Worm (Caenorhabditis elegans) whole organism, L1 larva: ENCODE results near the gene rha-1.

Experiments used
- C04F5.9 ChIP-seq: sonication (generic microtip); optimal IDR thresholded peaks from 2 replicates; lab custom pipeline; 2016; ENCODE audit warnings: missing genetic modification characterization, missing compliant biosample characterization
- C34B4.2 ChIP-seq: sonication (generic microtip); optimal IDR thresholded peaks from 2 replicates; lab custom pipeline; 2017; ENCODE audit warnings: mild to moderate bottlenecking, missing genetic modification characterization, missing compliant biosample characterization
- alr-1 ChIP-seq: fragments of 200-800 bp; sonication (Bioruptor generic); optimal IDR thresholded peaks from 2 replicates; lab custom pipeline; 2018; ENCODE audit warnings: borderline replicate concordance, mild to moderate bottlenecking, missing genetic modification characterization, missing compliant biosample characterization
- blmp-1 ChIP-seq: fragments of 150-350 bp; optimal IDR thresholded peaks from 2 replicates; lab custom pipeline; 2014; ENCODE audit warnings: missing biosample characterization, missing genetic modification characterization
- ceh-82 ChIP-seq, 3 experiments: fragments of 150-350 bp in 1 of 3; sonication (generic microtip) in 2 of 3; optimal IDR thresholded peaks; 2 replicates each; lab custom pipeline; 2014 to 2017; ENCODE audit warnings: missing biosample characterization in 3 of 3, missing genetic modification characterization in 3 of 3
- ceh-90 ChIP-seq: sonication (generic microtip); optimal IDR thresholded peaks from 2 replicates; lab custom pipeline; 2016; ENCODE audit warnings: missing genetic modification characterization, missing compliant biosample characterization
- ces-1 ChIP-seq: fragments of 150-350 bp; optimal IDR thresholded peaks from 2 replicates; lab custom pipeline; 2014; ENCODE audit warnings: missing biosample characterization, missing genetic modification reagents, missing genetic modification characterization
- efl-1 ChIP-seq, 4 experiments: fragments of 150-350 bp; optimal IDR thresholded peaks in 3 of 4; peaks in 1 of 4; 1 replicate in 1 of 4; 2 replicates in 3 of 4; lab custom pipeline; 2014; ENCODE audit warnings: missing biosample characterization in 2 of 4, missing genetic modification characterization in 2 of 4, missing genetic modification reagents in 2 of 4
- efl-3 ChIP-seq: fragments of 200-800 bp; sonication (Bioruptor generic); optimal IDR thresholded peaks from 2 replicates; lab custom pipeline; 2018; ENCODE audit warnings: mild to moderate bottlenecking, missing genetic modification characterization, missing compliant biosample characterization
- egl-13 ChIP-seq: sonication (generic microtip); optimal IDR thresholded peaks from 2 replicates; lab custom pipeline; 2016; ENCODE audit warnings: missing genotype, missing genetic modification reagents, missing genetic modification characterization, missing compliant biosample characterization
- egl-27 ChIP-seq, 2 experiments: fragments of 150-350 bp in 1 of 2; sonication (generic microtip); optimal IDR thresholded peaks; 3 replicates each; lab custom pipeline; 2017 to 2018; ENCODE audit warnings: missing biosample characterization in 2 of 2, missing genetic modification characterization in 2 of 2, missing genetic modification reagents in 2 of 2
- elt-3 ChIP-seq, 6 experiments: fragments of 150-350 bp in 1 of 6; sonication (generic microtip); optimal IDR thresholded peaks; 2 replicates each; lab custom pipeline; 2017 to 2018; ENCODE audit warnings: missing biosample characterization in 6 of 6, missing genetic modification characterization in 6 of 6, inconsistent platforms in 1 of 6
- isw-1 ChIP-seq: fragments of 200-800 bp; sonication (Bioruptor generic); IDR thresholded peaks from 2 replicates; pipeline ENCODE4 v1.3.6; 2022; ENCODE audit warnings: missing genetic modification characterization, missing compliant biosample characterization
- jun-1 ChIP-seq: fragments of 150-350 bp; optimal IDR thresholded peaks from 2 replicates; lab custom pipeline; 2014; ENCODE audit warnings: missing biosample characterization, missing genetic modification reagents, missing genetic modification characterization
- lin-13 ChIP-seq: fragments of 150-350 bp; optimal IDR thresholded peaks from 2 replicates; lab custom pipeline; 2014; ENCODE audit warnings: missing biosample characterization, missing genetic modification reagents, missing genetic modification characterization
- lsy-2 ChIP-seq, 2 experiments: fragments of 150-350 bp; optimal IDR thresholded peaks; 2 replicates each; lab custom pipeline; 2014; ENCODE audit warnings: missing biosample characterization in 2 of 2, missing genetic modification characterization in 2 of 2
- mdl-1 ChIP-seq, 2 experiments: fragments of 150-350 bp; optimal IDR thresholded peaks; 2 replicates each; lab custom pipeline; 2014 to 2017; ENCODE audit warnings: missing biosample characterization in 2 of 2, missing genetic modification characterization in 2 of 2, inconsistent platforms in 1 of 2
- nhr-12 ChIP-seq: sonication (generic microtip); optimal IDR thresholded peaks from 2 replicates; lab custom pipeline; 2017; ENCODE audit warnings: missing biosample characterization, missing genetic modification characterization
- nhr-20 ChIP-seq: sonication (generic microtip); optimal IDR thresholded peaks from 2 replicates; lab custom pipeline; 2016; ENCODE audit warnings: mild to moderate bottlenecking, missing genetic modification characterization, missing compliant biosample characterization
- nhr-71 ChIP-seq: sonication (generic microtip); optimal IDR thresholded peaks from 2 replicates; lab custom pipeline; 2016; ENCODE audit warnings: mild to moderate bottlenecking, missing genetic modification characterization, moderate library complexity, missing compliant biosample characterization
- nhr-84 ChIP-seq: sonication (generic microtip); optimal IDR thresholded peaks from 2 replicates; lab custom pipeline; 2017; ENCODE audit warnings: missing biosample characterization, missing genetic modification characterization
- pqm-1 ChIP-seq: sonication (generic microtip); optimal IDR thresholded peaks from 3 replicates; lab custom pipeline; 2017; ENCODE audit warnings: missing biosample characterization, missing genetic modification characterization
- skn-1 ChIP-seq: fragments of 150-350 bp; optimal IDR thresholded peaks from 2 replicates; lab custom pipeline; 2014; ENCODE audit warnings: missing biosample characterization, missing genetic modification characterization
- sox-4 ChIP-seq: sonication (generic microtip); optimal IDR thresholded peaks from 2 replicates; lab custom pipeline; 2016; ENCODE audit warnings: missing genetic modification characterization, missing compliant biosample characterization
- sup-37 ChIP-seq: fragments of 200-800 bp; sonication (Bioruptor generic); optimal IDR thresholded peaks from 2 replicates; lab custom pipeline; 2018; ENCODE audit warnings: mild to moderate bottlenecking, missing genetic modification characterization, missing compliant biosample characterization
- tbx-2 ChIP-seq: sonication (generic microtip); optimal IDR thresholded peaks from 2 replicates; lab custom pipeline; 2016; ENCODE audit warnings: missing genetic modification characterization, missing compliant biosample characterization
- tlp-1 ChIP-seq: fragments of 150-350 bp; optimal IDR thresholded peaks from 2 replicates; lab custom pipeline; 2014; ENCODE audit warnings: missing biosample characterization, missing genetic modification characterization
- unc-130 ChIP-seq: fragments of 150-350 bp; optimal IDR thresholded peaks from 2 replicates; lab custom pipeline; 2017; ENCODE audit warnings: missing biosample characterization, missing genetic modification characterization, inconsistent platforms
- unc-62 ChIP-seq: fragments of 150-350 bp; optimal IDR thresholded peaks from 2 replicates; lab custom pipeline; 2014; ENCODE audit warnings: missing biosample characterization, missing genetic modification reagents, missing genetic modification characterization
- xbp-1 ChIP-seq: sonication (generic microtip); optimal IDR thresholded peaks from 2 replicates; lab custom pipeline; 2016; ENCODE audit warnings: missing genetic modification characterization, missing compliant biosample characterization
- zag-1 ChIP-seq: fragments of 150-350 bp; optimal IDR thresholded peaks from 2 replicates; lab custom pipeline; 2014; ENCODE audit warnings: missing biosample characterization, missing genetic modification characterization
- zip-4 ChIP-seq: fragments of 200-800 bp; sonication (Bioruptor generic); optimal IDR thresholded peaks from 2 replicates; lab custom pipeline; 2018; ENCODE audit warnings: mild to moderate bottlenecking, missing genetic modification characterization, moderate library complexity, missing compliant biosample characterization
- ztf-11 ChIP-seq, 2 experiments: sonication (generic microtip); optimal IDR thresholded peaks; 2 replicates each; lab custom pipeline; 2016 to 2017; ENCODE audit warnings: missing genetic modification characterization in 2 of 2, missing biosample characterization in 1 of 2, missing compliant biosample characterization in 1 of 2

The rha-1 gene

DNA sequence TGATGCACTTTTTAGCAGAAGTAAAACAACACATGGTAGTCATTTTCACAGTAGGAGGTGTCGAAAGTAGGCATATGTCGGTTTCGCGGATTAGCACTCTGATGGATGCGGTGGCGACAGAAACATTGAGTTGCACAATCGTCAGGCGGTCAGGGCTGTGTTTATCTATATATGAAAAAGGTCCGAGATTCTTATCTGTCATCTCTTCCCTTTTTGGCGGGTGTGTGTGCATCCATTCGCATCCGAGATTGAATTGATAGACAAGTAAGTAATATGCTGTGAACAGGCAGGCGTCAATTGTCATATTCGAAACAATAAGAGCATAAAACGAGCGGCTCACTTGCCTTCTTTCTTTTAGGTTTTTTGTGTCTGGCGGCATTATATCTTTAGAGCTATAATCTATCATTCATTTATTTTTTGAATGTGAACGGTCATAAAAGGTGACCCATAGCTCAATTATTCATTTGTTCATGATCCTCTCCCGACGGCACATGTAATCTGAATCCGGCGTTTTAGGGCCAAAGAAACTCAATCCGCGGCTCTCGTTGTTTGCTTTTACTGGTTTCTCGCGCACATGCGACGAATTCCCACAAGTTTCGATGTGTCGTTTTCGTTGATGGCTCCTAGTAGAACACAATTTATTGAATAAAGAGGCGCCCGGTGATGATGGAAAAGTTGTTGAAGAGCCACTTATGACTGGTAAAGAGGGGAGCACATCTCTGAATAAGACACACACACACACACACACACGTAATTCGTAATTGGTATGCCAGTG lies 15.3 kb upstream of the rha-1 start (continued):
- no peak for TF ChIP-seq zip-4
- TF ChIP-seq ztf-11 (tag; optimal IDR thresholded peaks at IDR 0.05; lab: Kevin White, UChicago) = no peak
- TF ChIP-seq efl-3 (GFP tag; lab: Kevin White, UChicago) = no peak
- no peak for TF ChIP-seq tbx-2 (tag; lab: Kevin White, UChicago)
- TF ChIP-seq nhr-20 (tag; lab: Kevin White, UChicago) = no peak

- TF ChIP-seq sup-37 (GFP tag; lab: Kevin White, UChicago) (no peak), nhr-20 (tag; lab: Kevin White, UChicago) (no peak), egl-13 (no peak), efl-1 (optimal IDR thresholded peaks at IDR 0.05; lab: Kevin White, UChicago) (no peak), efl-1 (GFP tag; optimal IDR thresholded peaks at IDR 0.05 in 1 of 2; lab: Kevin White, UChicago) (peak in 1 of 2 experiments; percentile 88)
These were observed 13.8 kb upstream of the rha-1 start for ce11 chrII:8897244-8897643.

DNA sequence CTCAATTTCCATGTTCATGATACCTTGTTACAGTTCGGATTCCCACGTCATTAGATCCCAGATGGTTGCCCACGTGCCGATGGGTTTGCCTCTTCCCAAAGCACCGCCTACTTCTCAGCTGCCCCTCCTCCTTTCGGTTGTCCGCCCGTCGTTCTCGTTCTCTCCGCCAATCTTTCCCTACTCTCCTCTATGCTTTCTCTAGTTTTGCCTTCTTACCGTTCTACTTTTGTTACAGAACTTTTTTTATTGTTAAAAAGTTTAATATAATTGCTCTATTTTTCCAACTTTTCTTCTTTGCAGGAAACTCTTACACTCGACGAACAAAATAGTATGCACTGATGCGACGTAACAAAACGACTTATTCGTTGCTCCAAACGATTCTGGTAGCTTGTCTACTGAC lies 13.1 kb upstream of the rha-1 start, which contains the start of gene lat-1:
Gene lat-1, plus strand, starts transcription at position 301 of the 400 bp plus-strand sequence.
- TF ChIP-seq egl-27 (tag; optimal IDR thresholded peaks at IDR 0.05; lab: Kevin White, UChicago) (no peak), jun-1 (tag; lab: Kevin White, UChicago) (no peak), xbp-1 (tag; lab: Kevin White, UChicago) (no peak), nhr-71 (no peak), tlp-1 (tag; lab: Kevin White, UChicago) (no peak), lsy-2 (tag; optimal IDR thresholded peaks at IDR 0.05; lab: Kevin White, UChicago) (no peak), unc-62 (GFP tag; lab: Kevin White, UChicago) (no peak), alr-1 (tag; lab: Kevin White, UChicago) (no peak), pqm-1 (tag; lab: Kevin White, UChicago) (no peak), elt-3 (tag; optimal IDR thresholded peaks at IDR 0.05; lab: Kevin White, UChicago) (no peak), nhr-84 (tag; lab: Kevin White, UChicago) (no peak), unc-130 (tag; lab: Kevin White, UChicago) (no peak), skn-1 (tag; lab: Kevin White, UChicago) (no peak), isw-1 (GFP tag; lab: Robert Waterston, UW) (no peak), blmp-1 (tag; lab: Kevin White, UChicago) (no peak)
- TF ChIP-seq, all 84 proteins: peak for 0

DNA sequence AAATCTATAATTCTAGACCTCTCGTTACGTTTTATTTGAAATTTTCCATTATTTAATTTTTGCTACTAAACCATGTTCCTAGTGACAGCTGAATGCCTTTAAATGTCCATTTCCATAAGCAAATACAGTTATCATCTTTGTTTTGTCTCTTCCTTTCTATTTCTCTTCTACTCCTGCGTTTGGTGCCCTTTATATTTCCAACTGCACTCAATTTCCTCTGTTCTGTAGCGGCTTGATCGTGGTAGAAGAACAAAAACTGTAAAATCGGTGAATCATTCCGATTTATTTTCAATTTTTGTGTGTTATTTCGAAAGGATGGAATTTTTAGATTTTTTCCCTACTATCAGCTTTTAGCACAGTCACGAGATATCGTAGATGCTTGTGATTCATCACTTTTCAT lies 12.4 kb upstream of the rha-1 start:
- TF ChIP-seq nhr-20 (tag; lab: Kevin White, UChicago) = no peak
- no peak for TF ChIP-seq C34B4.2
- no peak for TF ChIP-seq sup-37 (GFP tag; lab: Kevin White, UChicago)
- TF ChIP-seq isw-1 (GFP tag; lab: Robert Waterston, UW) = no peak
- TF ChIP-seq C04F5.9 (tag; lab: Kevin White, UChicago) = no peak
- TF ChIP-seq lin-13 (GFP tag; lab: Kevin White, UChicago) = no peak
- no peak for TF ChIP-seq ceh-90 (tag; lab: Kevin White, UChicago)
- TF ChIP-seq nhr-12 (tag; lab: Kevin White, UChicago) = no peak
- no peak for TF ChIP-seq mdl-1 (tag; optimal IDR thresholded peaks at IDR 0.05; lab: Kevin White, UChicago)
- TF ChIP-seq sox-4 (tag; lab: Kevin White, UChicago) = no peak
- TF ChIP-seq zag-1 (tag; lab: Kevin White, UChicago) = no peak
- TF ChIP-seq ces-1 = no peak
- no peak for TF ChIP-seq ceh-82 (tag; optimal IDR thresholded peaks at IDR 0.05; lab: Kevin White, UChicago)
